Fruit fly (Drosophila melanogaster) whole organism, embryonic: ENCODE results near the gene slmo.

ENCODE experiments used
- B-H1 ChIP-seq: fragments of 200-800 bp; sonication (Bioruptor generic); IDR thresholded peaks from 3 replicates; pipeline ENCODE4 v1.3.6; 2022; ENCODE audit warnings: missing biosample characterization, missing genetic modification characterization
- CG12942 ChIP-seq: fragments of 200-800 bp; sonication (Bioruptor generic); optimal IDR thresholded peaks from 3 replicates; lab custom pipeline; 2016; ENCODE audit warnings: missing biosample characterization, missing genetic modification characterization
- CG13775 ChIP-seq: fragments of 200-800 bp; sonication (Bioruptor generic); optimal IDR thresholded peaks from 3 replicates; lab custom pipeline; 2017; ENCODE audit warnings: missing biosample characterization, mild to moderate bottlenecking, missing genetic modification characterization
- CG15269 ChIP-seq: fragments of 200-800 bp; sonication (Bioruptor generic); optimal IDR thresholded peaks from 2 replicates; lab custom pipeline; 2018; ENCODE audit warnings: missing biosample characterization, mild to moderate bottlenecking, missing genetic modification characterization, moderate library complexity
- CG1529 ChIP-seq: fragments of 200-800 bp; sonication (Bioruptor generic); optimal IDR thresholded peaks from 3 replicates; lab custom pipeline; 2018; ENCODE audit warnings: missing biosample characterization, missing genetic modification characterization
- CG15479 ChIP-seq: fragments of 200-800 bp; sonication (Bioruptor generic); optimal IDR thresholded peaks from 3 replicates; lab custom pipeline; 2019; ENCODE audit warnings: missing biosample characterization, mild to moderate bottlenecking, missing genetic modification characterization, moderate library complexity
- CG15696 ChIP-seq: fragments of 200-800 bp; sonication (Bioruptor generic); optimal IDR thresholded peaks from 2 replicates; lab custom pipeline; 2019; ENCODE audit warnings: missing biosample characterization, mild to moderate bottlenecking, missing genetic modification characterization, moderate library complexity
- CG16779 ChIP-seq: fragments of 200-800 bp; sonication (Bioruptor generic); IDR thresholded peaks from 2 replicates; pipeline ENCODE4 v1.3.6; 2022; ENCODE audit warnings: missing biosample characterization, missing genetic modification characterization
- CG17359 ChIP-seq: fragments of 200-800 bp; sonication (Bioruptor generic); optimal IDR thresholded peaks from 3 replicates; lab custom pipeline; 2018; ENCODE audit warnings: missing biosample characterization, mild to moderate bottlenecking, missing genetic modification characterization, moderate library complexity
- CG18599 ChIP-seq: fragments of 200-800 bp; sonication (Bioruptor generic); optimal IDR thresholded peaks from 3 replicates; lab custom pipeline; 2017; ENCODE audit warnings: missing biosample characterization, missing genetic modification characterization, mild to moderate bottlenecking, moderate library complexity, missing genetic modification reagents
- CG3281 ChIP-seq: fragments of 200-800 bp; sonication (Bioruptor generic); optimal IDR thresholded peaks from 3 replicates; lab custom pipeline; 2017; ENCODE audit warnings: missing biosample characterization, mild to moderate bottlenecking, missing genetic modification characterization
- CG42726 ChIP-seq: fragments of 200-800 bp; sonication (Bioruptor generic); IDR thresholded peaks from 2 replicates; pipeline ENCODE4 v1.3.6; 2022; ENCODE audit warnings: missing biosample characterization, missing genetic modification characterization; ENCODE audit not compliant: partially characterized antibody
- CG4730 ChIP-seq: fragments of 200-800 bp; sonication (Bioruptor generic); IDR thresholded peaks from 2 replicates; pipeline ENCODE4 v1.3.6; 2022; ENCODE audit warnings: missing biosample characterization, missing genetic modification characterization
- CG5953 ChIP-seq: fragments of 200-800 bp; sonication (Bioruptor generic); IDR thresholded peaks from 2 replicates; pipeline ENCODE4 v1.3.6; 2022; ENCODE audit warnings: missing biosample characterization, missing genetic modification characterization
- CG6765 ChIP-seq: fragments of 200-800 bp; sonication (Bioruptor generic); optimal IDR thresholded peaks from 3 replicates; lab custom pipeline; 2017; ENCODE audit warnings: missing biosample characterization, mild to moderate bottlenecking, missing genetic modification characterization
- CG6854 ChIP-seq: fragments of 200-800 bp; sonication (Bioruptor generic); optimal IDR thresholded peaks from 3 replicates; lab custom pipeline; 2017; ENCODE audit warnings: missing biosample characterization, mild to moderate bottlenecking, missing genetic modification characterization
- CG9932 ChIP-seq: fragments of 200-800 bp; sonication (Bioruptor generic); IDR thresholded peaks from 2 replicates; pipeline ENCODE4 v1.3.6; 2022; ENCODE audit warnings: missing biosample characterization, missing genetic modification characterization
- Ets97D ChIP-seq: fragments of 200-800 bp; sonication (Bioruptor generic); optimal IDR thresholded peaks from 3 replicates; lab custom pipeline; 2016; ENCODE audit warnings: missing biosample characterization, missing genetic modification characterization
- HHEX ChIP-seq: fragments of 200-800 bp; sonication (Bioruptor generic); optimal IDR thresholded peaks from 3 replicates; lab custom pipeline; 2017; ENCODE audit warnings: missing biosample characterization, mild to moderate bottlenecking, missing genetic modification characterization, missing genetic modification reagents
- HLH4C ChIP-seq: fragments of 200-800 bp; sonication (Bioruptor generic); IDR thresholded peaks from 3 replicates; pipeline ENCODE4 v1.3.6; 2022; ENCODE audit warnings: missing biosample characterization, missing genetic modification characterization; ENCODE audit not compliant: partially characterized antibody
- HLH54F ChIP-seq: fragments of 200-800 bp; sonication (Bioruptor generic); optimal IDR thresholded peaks from 3 replicates; lab custom pipeline; 2016; ENCODE audit warnings: missing biosample characterization, missing genetic modification characterization
- Hr51 ChIP-seq, 2 experiments: fragments of 200-800 bp; sonication (Bioruptor generic); optimal IDR thresholded peaks; 2 replicates in 1 of 2; 3 replicates in 1 of 2; lab custom pipeline; 2016 to 2018; ENCODE audit warnings: missing biosample characterization in 2 of 2, missing genetic modification characterization in 2 of 2, mild to moderate bottlenecking in 1 of 2, moderate library complexity in 1 of 2
- Neu2 ChIP-seq: fragments of 200-800 bp; sonication (Bioruptor generic); optimal IDR thresholded peaks from 3 replicates; lab custom pipeline; 2016; ENCODE audit warnings: missing biosample characterization, missing genetic modification characterization, borderline replicate concordance
- Oli ChIP-seq: fragments of 200-800 bp; sonication (Bioruptor generic); optimal IDR thresholded peaks from 2 replicates; lab custom pipeline; 2018; ENCODE audit warnings: missing biosample characterization, mild to moderate bottlenecking, missing genetic modification characterization, moderate library complexity
- PHDP ChIP-seq: fragments of 200-800 bp; sonication (Bioruptor generic); optimal IDR thresholded peaks from 3 replicates; lab custom pipeline; 2018; ENCODE audit warnings: missing biosample characterization, mild to moderate bottlenecking, missing genetic modification characterization, moderate library complexity
- Poxn ChIP-seq: fragments of 200-800 bp; sonication (Bioruptor generic); IDR thresholded peaks from 2 replicates; pipeline ENCODE4 v1.3.6; 2022; ENCODE audit warnings: missing biosample characterization, missing genetic modification characterization
- Rfx ChIP-seq: fragments of 200-800 bp; sonication (Bioruptor generic); IDR thresholded peaks from 2 replicates; pipeline ENCODE4 v1.3.6; 2022; ENCODE audit warnings: missing biosample characterization, missing genetic modification characterization
- Side ChIP-seq: fragments of 200-800 bp; sonication (Bioruptor generic); optimal IDR thresholded peaks from 2 replicates; lab custom pipeline; 2016; ENCODE audit warnings: missing biosample characterization, missing genetic modification characterization
- Sin3A ChIP-seq: fragments of >200 bp; optimal IDR thresholded peaks from 2 replicates; lab custom pipeline; 2018
- az2 ChIP-seq: fragments of 200-800 bp; sonication (Bioruptor generic); optimal IDR thresholded peaks from 3 replicates; lab custom pipeline; 2016; ENCODE audit warnings: missing biosample characterization, missing genetic modification characterization
- bigmax ChIP-seq: fragments of 200-800 bp; sonication (Bioruptor generic); optimal IDR thresholded peaks from 2 replicates; lab custom pipeline; 2018; ENCODE audit warnings: missing biosample characterization, mild to moderate bottlenecking, missing genetic modification characterization
- br ChIP-seq: fragments of >200 bp; optimal IDR thresholded peaks from 2 replicates; lab custom pipeline; 2017
- chm ChIP-seq: fragments of 200-800 bp; sonication (Bioruptor generic); IDR thresholded peaks from 2 replicates; pipeline ENCODE4 v1.3.6; 2022; ENCODE audit warnings: missing biosample characterization, missing genetic modification characterization
- crp ChIP-seq, 2 experiments: fragments of 200-800 bp; sonication (Bioruptor generic); optimal IDR thresholded peaks; 2 replicates in 1 of 2; 3 replicates in 1 of 2; lab custom pipeline; 2017; ENCODE audit warnings: missing biosample characterization in 2 of 2, missing genetic modification characterization in 2 of 2, mild to moderate bottlenecking in 1 of 2, moderate library complexity in 1 of 2
- danr ChIP-seq: fragments of 200-800 bp; sonication (Bioruptor generic); IDR thresholded peaks from 2 replicates; pipeline ENCODE4 v1.3.6; 2022; ENCODE audit warnings: missing biosample characterization, missing genetic modification characterization
- disco-r ChIP-seq: fragments of 200-800 bp; sonication (Bioruptor generic); optimal IDR thresholded peaks from 2 replicates; lab custom pipeline; 2016; ENCODE audit warnings: missing biosample characterization, missing genetic modification characterization
- dysf ChIP-seq: fragments of 200-800 bp; sonication (Bioruptor generic); IDR thresholded peaks from 3 replicates; pipeline ENCODE4 v1.3.6; 2022; ENCODE audit warnings: missing biosample characterization, missing genetic modification characterization
- en ChIP-seq: fragments of 200-800 bp; sonication (Bioruptor generic); optimal IDR thresholded peaks from 2 replicates; lab custom pipeline; 2016; ENCODE audit warnings: missing biosample characterization, missing genetic modification characterization
- gcm ChIP-seq: fragments of 200-800 bp; sonication (Bioruptor generic); optimal IDR thresholded peaks from 2 replicates; lab custom pipeline; 2019; ENCODE audit warnings: missing biosample characterization, mild to moderate bottlenecking, missing genetic modification characterization, moderate library complexity
- gsb-n ChIP-seq: fragments of 200-800 bp; sonication (Bioruptor generic); optimal IDR thresholded peaks from 3 replicates; lab custom pipeline; 2018; ENCODE audit warnings: missing biosample characterization, mild to moderate bottlenecking, missing genetic modification characterization
- lbe ChIP-seq: fragments of 200-800 bp; sonication (Bioruptor generic); optimal IDR thresholded peaks from 2 replicates; lab custom pipeline; 2016; ENCODE audit warnings: missing biosample characterization, mild to moderate bottlenecking, missing genetic modification characterization
- lmd ChIP-seq: fragments of 200-800 bp; sonication (Bioruptor generic); IDR thresholded peaks from 2 replicates; pipeline ENCODE4 v1.3.6; 2022; ENCODE audit warnings: missing biosample characterization, missing genetic modification characterization
- lola ChIP-seq, 3 experiments: fragments of >200 bp in 2 of 3; fragments of 200-800 bp in 1 of 3; sonication (Bioruptor generic) in 1 of 3; optimal IDR thresholded peaks; 2 replicates each; lab custom pipeline; 2017 to 2019; ENCODE audit warnings: missing biosample characterization in 3 of 3, missing genetic modification characterization in 3 of 3, mild to moderate bottlenecking in 1 of 3, moderate library complexity in 1 of 3
- luna ChIP-seq: fragments of 200-800 bp; sonication (Bioruptor generic); optimal IDR thresholded peaks from 2 replicates; lab custom pipeline; 2016; ENCODE audit warnings: missing biosample characterization, missing genetic modification characterization
- nerfin-2 ChIP-seq: fragments of 200-800 bp; sonication (Bioruptor generic); IDR thresholded peaks from 2 replicates; pipeline ENCODE4 v1.3.6; 2022; ENCODE audit warnings: missing biosample characterization, missing genetic modification characterization; ENCODE audit not compliant: partially characterized antibody
- oc ChIP-seq: fragments of 200-800 bp; sonication (Bioruptor generic); optimal IDR thresholded peaks from 2 replicates; lab custom pipeline; 2018; ENCODE audit warnings: missing biosample characterization, mild to moderate bottlenecking, missing genetic modification characterization, moderate library complexity
- ranshi ChIP-seq: fragments of 200-800 bp; sonication (Bioruptor generic); IDR thresholded peaks from 2 replicates; pipeline ENCODE4 v1.3.6; 2022; ENCODE audit warnings: missing biosample characterization, missing genetic modification characterization
- repo ChIP-seq: fragments of 200-800 bp; sonication (Bioruptor generic); optimal IDR thresholded peaks from 2 replicates; lab custom pipeline; 2016; ENCODE audit warnings: missing biosample characterization, missing genetic modification characterization
- schlank ChIP-seq: fragments of 200-800 bp; sonication (Bioruptor generic); optimal IDR thresholded peaks from 2 replicates; lab custom pipeline; 2018; ENCODE audit warnings: missing biosample characterization, mild to moderate bottlenecking, missing genetic modification characterization
- slbo ChIP-seq: fragments of 200-800 bp; sonication (Bioruptor generic); IDR thresholded peaks from 2 replicates; pipeline ENCODE4 v1.3.6; 2022; ENCODE audit warnings: missing biosample characterization, missing genetic modification characterization
- stc ChIP-seq: fragments of 200-800 bp; sonication (Bioruptor generic); IDR thresholded peaks from 2 replicates; pipeline ENCODE4 v1.3.6; 2022; ENCODE audit warnings: missing biosample characterization, missing genetic modification characterization
- trh ChIP-seq: fragments of 200-800 bp; sonication (Bioruptor generic); optimal IDR thresholded peaks from 2 replicates; lab custom pipeline; 2016; ENCODE audit warnings: missing biosample characterization, missing genetic modification characterization

Gene slmo

DNA sequence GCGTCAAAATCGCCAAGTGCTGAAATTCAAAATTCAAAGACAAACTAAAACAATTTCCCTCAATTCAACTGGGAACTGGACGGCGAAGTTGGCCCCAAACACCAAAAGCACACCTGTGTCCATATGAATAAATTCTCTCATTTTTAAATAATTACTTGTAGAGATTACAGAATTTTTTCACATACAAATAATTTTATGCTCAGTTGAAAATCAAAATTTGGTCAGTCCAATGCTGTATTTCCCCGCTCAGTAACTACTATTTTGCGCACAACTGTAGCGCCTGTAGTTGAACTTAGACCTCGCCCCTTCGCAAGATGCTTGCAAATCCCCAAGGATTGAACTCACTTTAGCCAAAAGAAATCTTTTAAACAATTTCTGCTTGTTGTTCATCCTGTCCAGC is 19.8 kb downstream of the slmo start (continued):
- TF ChIP-seq chm (GFP tag; lab: Robert Waterston, UW) (0 out of 2 replicates have a peak, but pooled peaks have one; percentile 37), schlank (tag; lab: Kevin White, UChicago) (no peak), CG13775 (GFP tag; lab: Kevin White, UChicago) (no peak), repo (GFP tag; lab: Kevin White, UChicago) (no peak), HLH4C (no peak), Rfx (no peak), trh (no peak), slbo (0 out of 2 replicates have a peak, but pooled peaks have one; percentile 35), gsb-n (tag; lab: Kevin White, UChicago) (no peak), CG3281 (GFP tag; lab: Kevin White, UChicago) (no peak), nerfin-2 (GFP tag; lab: Robert Waterston, UW) (no peak), crp (GFP tag; optimal IDR thresholded peaks at IDR 0.05; lab: Kevin White, UChicago) (no peak), bigmax (GFP tag; lab: Kevin White, UChicago) (no peak), oc (tag; lab: Kevin White, UChicago) (no peak), Ets97D (GFP tag; lab: Kevin White, UChicago) (no peak), Neu2 (GFP tag; lab: Kevin White, UChicago) (no peak), Side (no peak), ranshi (no peak; the same call in 1 of the 2 replicates), lbe (GFP tag; lab: Kevin White, UChicago) (no peak), CG42726 (GFP tag; lab: Robert Waterston, UW) (no peak), disco-r (no peak), Oli (tag; lab: Kevin White, UChicago) (peak; percentile 23), gcm (no peak), danr (GFP tag; lab: Robert Waterston, UW) (no peak), HLH54F (GFP tag; lab: Kevin White, UChicago) (no peak), dysf (GFP tag; lab: Robert Waterston, UW) (no peak), CG12942 (GFP tag; lab: Kevin White, UChicago) (no peak), CG4730 (GFP tag; lab: Robert Waterston, UW) (0 out of 2 replicates have a peak, but pooled peaks have one; percentile 15), CG1529 (GFP tag; lab: Kevin White, UChicago) (no peak), CG6854 (GFP tag; lab: Kevin White, UChicago) (no peak), lola (GFP tag; optimal IDR thresholded peaks at IDR 0.05; lab: Kevin White, UChicago) (no peak), HHEX (GFP tag; lab: Kevin White, UChicago) (no peak), en (GFP tag; lab: Kevin White, UChicago) (no peak), stc (GFP tag; lab: Robert Waterston, UW) (no peak), CG16779 (GFP tag; lab: Robert Waterston, UW) (no peak), CG15479 (GFP tag; lab: Kevin White, UChicago) (no peak), Sin3A (no peak), CG18599 (GFP tag; lab: Kevin White, UChicago) (peak; percentile 8), B-H1 (GFP tag; lab: Robert Waterston, UW) (no peak), lmd (GFP tag; lab: Robert Waterston, UW) (peak; percentile 42; the same call in 1 of the 2 replicates), br (no peak), az2 (GFP tag; lab: Kevin White, UChicago) (peak; percentile 6), CG15269 (no peak), Poxn (GFP tag; lab: Robert Waterston, UW) (no peak), PHDP (tag; lab: Kevin White, UChicago) (no peak), CG15696 (tag; lab: Kevin White, UChicago) (no peak), CG17359 (tag; lab: Kevin White, UChicago) (no peak), CG6765 (GFP tag; lab: Kevin White, UChicago) (no peak), Hr51 (GFP tag; optimal IDR thresholded peaks at IDR 0.05; lab: Kevin White, UChicago) (peak in 1 of 2 experiments; percentile 7), CG9932 (no peak), CG5953 (GFP tag; lab: Robert Waterston, UW) (no peak), luna (GFP tag; lab: Kevin White, UChicago) (no peak)
